Worm (Caenorhabditis elegans) whole organism, young adult: ENCODE data around the gene cyp-33E2.

Source experiments
- B0035.1 ChIP-seq: sonication (generic microtip); optimal IDR thresholded peaks from 2 replicates; lab custom pipeline; 2016; ENCODE audit warnings: missing genetic modification characterization, mild to moderate bottlenecking, missing compliant biosample characterization, missing genotype, missing genetic modification reagents
- B0336.3 ChIP-seq: fragments of 200-800 bp; sonication (Bioruptor generic); IDR thresholded peaks from 2 replicates; pipeline ENCODE4 v1.3.6; 2022; ENCODE audit warnings: missing genetic modification characterization, missing compliant biosample characterization
- D2030.7 ChIP-seq: fragments of 200-800 bp; sonication (Bioruptor generic); IDR thresholded peaks from 2 replicates; pipeline ENCODE4 v1.3.6; 2022; ENCODE audit warnings: missing genetic modification reagents, missing genetic modification characterization, missing compliant biosample characterization
- F10E7.11 ChIP-seq: sonication (generic microtip); optimal IDR thresholded peaks from 2 replicates; lab custom pipeline; 2017; ENCODE audit warnings: mild to moderate bottlenecking, missing genetic modification characterization, moderate library complexity, missing compliant biosample characterization
- F33H1.4 ChIP-seq: fragments of 200-800 bp; sonication (Bioruptor generic); IDR thresholded peaks from 2 replicates; pipeline ENCODE4 v1.3.6; 2022; ENCODE audit warnings: missing genetic modification reagents, missing genetic modification characterization, missing compliant biosample characterization
- F49E8.2 ChIP-seq: sonication (generic microtip); optimal IDR thresholded peaks from 3 replicates; lab custom pipeline; 2017; ENCODE audit warnings: missing genetic modification characterization, mild to moderate bottlenecking, missing compliant biosample characterization, antibody characterized with exemption, moderate library complexity; ENCODE audit not compliant: insufficient read depth
- F57A8.1 ChIP-seq: fragments of 200-800 bp; sonication (Bioruptor generic); optimal IDR thresholded peaks from 2 replicates; lab custom pipeline; 2018; ENCODE audit warnings: mild to moderate bottlenecking, missing genetic modification characterization, moderate library complexity, missing compliant biosample characterization
- F57C9.4 ChIP-seq: sonication (generic microtip); optimal IDR thresholded peaks from 2 replicates; lab custom pipeline; 2017; ENCODE audit warnings: mild to moderate bottlenecking, missing genetic modification characterization, missing compliant biosample characterization
- Y53F4B.3 ChIP-seq: fragments of 200-800 bp; sonication (Bioruptor generic); IDR thresholded peaks from 2 replicates; pipeline ENCODE4 v1.3.6; 2022; ENCODE audit warnings: missing genetic modification reagents, missing genetic modification characterization, missing compliant biosample characterization
- Y53G8AR.9 ChIP-seq: fragments of 200-800 bp; sonication (Bioruptor generic); conservative IDR thresholded peaks from 2 replicates; pipeline ENCODE4 v1.3.6; 2022; ENCODE audit warnings: missing genetic modification reagents, missing genetic modification characterization, missing compliant biosample characterization
- akir-1 ChIP-seq: fragments of 200-800 bp; sonication (Bioruptor generic); optimal IDR thresholded peaks from 2 replicates; lab custom pipeline; 2018; ENCODE audit warnings: mild to moderate bottlenecking, missing genetic modification characterization, moderate library complexity, missing compliant biosample characterization
- athp-1 ChIP-seq: sonication (generic microtip); optimal IDR thresholded peaks from 2 replicates; lab custom pipeline; 2017; ENCODE audit warnings: mild to moderate bottlenecking, missing genetic modification characterization, missing compliant biosample characterization
- attf-5 ChIP-seq: fragments of 200-800 bp; sonication (Bioruptor generic); optimal IDR thresholded peaks from 2 replicates; lab custom pipeline; 2018; ENCODE audit warnings: mild to moderate bottlenecking, missing genetic modification characterization, missing compliant biosample characterization
- bed-1 ChIP-seq: fragments of 200-800 bp; sonication (Bioruptor generic); IDR thresholded peaks from 2 replicates; pipeline ENCODE4 v1.3.6; 2022; ENCODE audit warnings: missing genetic modification reagents, missing genetic modification characterization, missing compliant biosample characterization
- ceh-27 ChIP-seq: fragments of 200-800 bp; sonication (Bioruptor generic); optimal IDR thresholded peaks from 2 replicates; lab custom pipeline; 2018; ENCODE audit warnings: mild to moderate bottlenecking, missing genetic modification characterization, moderate library complexity, missing compliant biosample characterization
- ceh-40 ChIP-seq: fragments of 200-800 bp; sonication (Bioruptor generic); IDR thresholded peaks from 2 replicates; pipeline ENCODE4 v1.3.6; 2022; ENCODE audit warnings: missing genetic modification characterization, missing compliant biosample characterization
- dpl-1 ChIP-seq: fragments of 150-350 bp; optimal IDR thresholded peaks from 2 replicates; lab custom pipeline; 2014; ENCODE audit warnings: missing biosample characterization, missing genetic modification reagents, missing genetic modification characterization
- egl-44 ChIP-seq: fragments of 200-800 bp; sonication (Bioruptor generic); IDR thresholded peaks from 2 replicates; pipeline ENCODE4 v1.3.6; 2022; ENCODE audit warnings: missing genetic modification reagents, missing genetic modification characterization, missing compliant biosample characterization
- hlh-26 ChIP-seq: fragments of 200-800 bp; sonication (Bioruptor generic); conservative IDR thresholded peaks from 2 replicates; pipeline ENCODE4 v1.3.6; 2022; ENCODE audit warnings: missing genetic modification reagents, missing genetic modification characterization, missing compliant biosample characterization
- hrde-1 ChIP-seq: sonication (generic microtip); optimal IDR thresholded peaks from 2 replicates; lab custom pipeline; 2016; ENCODE audit warnings: missing genetic modification characterization, mild to moderate bottlenecking, missing compliant biosample characterization, moderate library complexity, missing genotype, missing genetic modification reagents, borderline replicate concordance
- hsf-1 ChIP-seq: fragments of 200-800 bp; sonication (Bioruptor generic); IDR thresholded peaks from 2 replicates; pipeline ENCODE4 v1.3.6; 2022; ENCODE audit warnings: missing genetic modification reagents, missing genetic modification characterization, missing compliant biosample characterization
- lin-35 ChIP-seq, 3 experiments: fragments of 150-350 bp in 2 of 3; sonication (generic microtip) in 1 of 3; optimal IDR thresholded peaks; 2 replicates each; lab custom pipeline; 2014 to 2018; ENCODE audit warnings: missing biosample characterization in 3 of 3, missing genetic modification characterization in 3 of 3, missing genetic modification reagents in 3 of 3
- lin-54 ChIP-seq: fragments of 200-800 bp; sonication (Bioruptor generic); optimal IDR thresholded peaks from 2 replicates; lab custom pipeline; 2018; ENCODE audit warnings: mild to moderate bottlenecking, missing genetic modification characterization, missing compliant biosample characterization
- lsy-27 ChIP-seq: sonication (generic microtip); optimal IDR thresholded peaks from 2 replicates; lab custom pipeline; 2017; ENCODE audit warnings: missing genetic modification characterization, mild to moderate bottlenecking, missing compliant biosample characterization, antibody characterized with exemption, missing genotype, borderline replicate concordance; ENCODE audit not compliant: insufficient read depth
- mxl-1 ChIP-seq: sonication (generic microtip); optimal IDR thresholded peaks from 2 replicates; lab custom pipeline; 2016; ENCODE audit warnings: missing genetic modification characterization, missing compliant biosample characterization
- nfya-1 ChIP-seq: sonication (generic microtip); optimal IDR thresholded peaks from 2 replicates; lab custom pipeline; 2017; ENCODE audit warnings: antibody characterized with exemption, missing compliant biosample characterization, missing genetic modification characterization, borderline replicate concordance; ENCODE audit not compliant: insufficient read depth
- nhr-27 ChIP-seq: fragments of 200-800 bp; sonication (Bioruptor generic); optimal IDR thresholded peaks from 2 replicates; lab custom pipeline; 2018; ENCODE audit warnings: mild to moderate bottlenecking, missing genetic modification characterization, moderate library complexity, missing compliant biosample characterization
- nhr-80 ChIP-seq: sonication (generic microtip); optimal IDR thresholded peaks from 2 replicates; lab custom pipeline; 2016; ENCODE audit warnings: missing genetic modification characterization, missing compliant biosample characterization
- pha-4 ChIP-seq: fragments of 150-350 bp; sonication (generic microtip); optimal IDR thresholded peaks from 2 replicates; lab custom pipeline; 2014; ENCODE audit warnings: missing biosample characterization, missing genetic modification reagents, missing genetic modification characterization
- rcor-1 ChIP-seq: fragments of 200-800 bp; sonication (Bioruptor generic); IDR thresholded peaks from 2 replicates; pipeline ENCODE4 v1.3.6; 2022; ENCODE audit warnings: missing genetic modification reagents, missing genetic modification characterization, missing compliant biosample characterization
- sdz-38 ChIP-seq: sonication (generic microtip); optimal IDR thresholded peaks from 2 replicates; lab custom pipeline; 2016; ENCODE audit warnings: missing genotype, missing genetic modification characterization, missing compliant biosample characterization
- snpc-1.3 ChIP-seq: sonication (generic microtip); optimal IDR thresholded peaks from 2 replicates; lab custom pipeline; 2017; ENCODE audit warnings: missing genetic modification characterization, mild to moderate bottlenecking, missing compliant biosample characterization, antibody characterized with exemption, moderate library complexity, missing genotype, missing genetic modification reagents; ENCODE audit not compliant: insufficient read depth
- snpc-4 ChIP-seq, 5 experiments: fragments of 150-350 bp in 1 of 5; sonication (generic microtip) in 4 of 5; optimal IDR thresholded peaks; 2 replicates each; lab custom pipeline; 2014 to 2018; ENCODE audit warnings: missing genetic modification characterization in 5 of 5, missing biosample characterization in 3 of 5, antibody characterized with exemption in 2 of 5, mild to moderate bottlenecking in 2 of 5, missing compliant biosample characterization in 2 of 5, missing genotype in 2 of 5, moderate library complexity in 2 of 5, missing genetic modification reagents in 1 of 5
- tlf-1 ChIP-seq: fragments of 200-800 bp; sonication (Bioruptor generic); optimal IDR thresholded peaks from 2 replicates; lab custom pipeline; 2018; ENCODE audit warnings: mild to moderate bottlenecking, missing genetic modification characterization, missing compliant biosample characterization
- zim-3 ChIP-seq: sonication (generic microtip); optimal IDR thresholded peaks from 2 replicates; lab custom pipeline; 2017; ENCODE audit warnings: mild to moderate bottlenecking, missing genetic modification characterization, moderate library complexity, missing compliant biosample characterization
- ztf-3 ChIP-seq: fragments of 200-800 bp; sonication (Bioruptor generic); optimal IDR thresholded peaks from 2 replicates; lab custom pipeline; 2018; ENCODE audit warnings: mild to moderate bottlenecking, missing genetic modification characterization, missing compliant biosample characterization

Gene cyp-33E2

ce11 chrIV:8650696-8651095 lies 38.6 kb downstream of the cyp-33E2 start, which contains the start of gene C49C8.2:
C49C8.2 (plus strand) TSS chrIV:8651088.
- TF ChIP-seq akir-1 (GFP tag; lab: Kevin White, UChicago) = no peak
- TF ChIP-seq nhr-80 (tag; lab: Kevin White, UChicago) = peak; percentile 34
- TF ChIP-seq, all 124 proteins: peak for 1

ce11 chrIV:8651835-8652234 lies 39.7 kb downstream of the cyp-33E2 start, which contains the start of gene C49C8.8:
C49C8.8 (plus strand) TSS chrIV:8652135.
- TF ChIP-seq egl-44 (GFP tag; lab: Robert Waterston, UW) (no peak), nfya-1 (tag; lab: Kevin White, UChicago) (no peak), hrde-1 (tag; lab: Kevin White, UChicago) (no peak), F57A8.1 (GFP tag; lab: Kevin White, UChicago) (no peak), athp-1 (tag; lab: Kevin White, UChicago) (no peak), Y53F4B.3 (no peak), mxl-1 (tag; lab: Kevin White, UChicago) (no peak), F57C9.4 (tag; lab: Kevin White, UChicago) (no peak), lin-54 (no peak), snpc-1.3 (tag; lab: Kevin White, UChicago) (no peak), lsy-27 (no peak), attf-5 (no peak)

DNA sequence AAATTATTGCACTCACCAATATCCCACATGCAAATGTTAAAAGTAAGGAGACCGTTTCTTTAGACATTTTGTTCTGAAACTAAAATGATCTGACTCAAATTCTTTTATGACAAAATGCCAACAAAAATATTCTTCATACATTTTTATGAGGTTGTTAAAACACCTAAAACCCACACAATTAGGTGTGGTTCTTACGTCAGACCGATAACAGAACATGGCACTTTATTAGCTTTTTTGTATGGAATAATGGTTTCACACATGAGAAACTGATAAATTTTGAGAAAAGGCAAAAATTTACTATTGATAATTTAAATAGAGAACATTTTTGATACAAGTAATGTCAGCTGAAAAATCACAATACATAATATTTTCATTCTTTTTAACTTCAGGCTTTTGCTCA lies 41.5 kb downstream of the cyp-33E2 start, which contains the start of gene C49C8.5:
C49C8.5 (minus strand) TSS at position 73 of the 400 bp plus-strand sequence.
- TF ChIP-seq F49E8.2 (no peak), ztf-3 (GFP tag; lab: Kevin White, UChicago) (no peak), F10E7.11 (tag; lab: Kevin White, UChicago) (no peak), akir-1 (GFP tag; lab: Kevin White, UChicago) (no peak), F33H1.4 (GFP tag; lab: Robert Waterston, UW) (no peak), ceh-40 (no peak), F57A8.1 (GFP tag; lab: Kevin White, UChicago) (no peak), B0035.1 (no peak), ceh-27 (GFP tag; lab: Kevin White, UChicago) (no peak), nhr-27 (tag; lab: Kevin White, UChicago) (no peak), hsf-1 (GFP tag; lab: Robert Waterston, UW) (no peak)
- TF ChIP-seq, all 124 proteins: peak for 0

DNA sequence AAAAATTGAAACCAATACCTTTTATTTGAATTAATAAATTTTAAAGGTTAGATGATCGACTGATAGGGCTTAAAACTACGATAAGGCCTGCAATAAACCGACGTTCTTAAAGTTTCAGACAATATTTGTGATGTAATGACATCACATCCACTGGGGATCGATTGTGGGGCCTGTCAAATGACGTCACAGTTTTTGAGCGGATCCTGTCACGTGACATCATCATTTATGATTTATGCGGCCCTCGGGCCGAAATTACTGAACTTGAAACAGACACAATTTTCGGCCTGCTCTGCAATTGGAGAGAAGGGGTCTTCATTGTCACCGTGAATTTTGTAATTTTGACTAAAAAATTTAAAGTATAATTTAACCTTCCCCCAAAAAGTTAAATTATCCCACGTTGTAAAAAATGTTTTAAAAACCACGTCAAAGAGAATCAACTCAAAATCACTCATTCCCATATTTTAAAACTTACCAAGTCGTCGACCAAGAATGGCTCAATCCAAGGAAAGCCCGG lies 42.0 kb downstream of the cyp-33E2 start, which contains the start of gene C49C8.1:
C49C8.1 (plus strand) TSS at position 464 of the 514 bp plus-strand sequence.
- TF ChIP-seq lin-35 (GFP tag; optimal IDR thresholded peaks at IDR 0.05; lab: Kevin White, UChicago) (no peak), D2030.7 (GFP tag; lab: Robert Waterston, UW) (no peak), zim-3 (tag; lab: Kevin White, UChicago) (no peak), pha-4 (tag; lab: Kevin White, UChicago) (no peak), rcor-1 (no peak), bed-1 (GFP tag; lab: Robert Waterston, UW) (no peak), sdz-38 (tag; lab: Kevin White, UChicago) (no peak), hlh-26 (GFP tag; lab: Robert Waterston, UW) (no peak), lin-54 (no peak), Y53G8AR.9 (GFP tag; lab: Robert Waterston, UW) (no peak), dpl-1 (GFP tag; lab: Kevin White, UChicago) (no peak), snpc-4 (GFP tag; optimal IDR thresholded peaks at IDR 0.05; lab: Kevin White, UChicago) (no peak), snpc-4 (tag; optimal IDR thresholded peaks at IDR 0.05; lab: Kevin White, UChicago) (no peak), B0336.3 (no peak), tlf-1 (GFP tag; lab: Kevin White, UChicago) (no peak)
